Worm (Caenorhabditis elegans) whole organism, midembryonic: ENCODE measurements around the gene prdm-14.

Experiments used
- T22C8.4 ChIP-seq: fragments of 200-800 bp; sonication (Bioruptor generic); IDR thresholded peaks from 2 replicates; pipeline ENCODE4 v1.3.6; 2022; ENCODE audit warnings: missing genetic modification characterization, missing compliant biosample characterization
- flt-1 ChIP-seq: fragments of 200-800 bp; sonication (Bioruptor generic); IDR thresholded peaks from 2 replicates; pipeline ENCODE4 v1.3.6; 2022; ENCODE audit warnings: missing genetic modification characterization, missing compliant biosample characterization
- klf-2 ChIP-seq: fragments of 200-800 bp; sonication (Bioruptor generic); conservative IDR thresholded peaks from 2 replicates; pipeline ENCODE4 v1.3.6; 2022; ENCODE audit warnings: missing genetic modification reagents, missing genetic modification characterization, missing compliant biosample characterization
- med-1 ChIP-seq: sonication (generic microtip); optimal IDR thresholded peaks from 2 replicates; lab custom pipeline; 2017; ENCODE audit warnings: missing genetic modification characterization, mild to moderate bottlenecking, missing compliant biosample characterization, antibody characterized with exemption, missing genetic modification reagents; ENCODE audit not compliant: insufficient read depth
- ztf-23 ChIP-seq: fragments of 200-800 bp; sonication (Bioruptor generic); IDR thresholded peaks from 2 replicates; pipeline ENCODE4 v1.3.6; 2022; ENCODE audit warnings: missing genetic modification reagents, missing genetic modification characterization, missing compliant biosample characterization
- ztf-29 ChIP-seq: fragments of 200-800 bp; sonication (Bioruptor generic); IDR thresholded peaks from 2 replicates; pipeline ENCODE4 v1.3.6; 2022; ENCODE audit warnings: missing genetic modification reagents, missing genetic modification characterization, missing compliant biosample characterization

ce11 chrX:9048657-9049056 lies 2.6 kb downstream of the prdm-14 start, which contains the start of gene F47E1.20:
- no peak for TF ChIP-seq flt-1
- TF ChIP-seq med-1 (GFP tag; lab: Kevin White, UChicago) = no peak
- TF ChIP-seq T22C8.4 (GFP tag; lab: Robert Waterston, UW) = no peak
- no peak for TF ChIP-seq klf-2 (GFP tag; lab: Robert Waterston, UW)
- no peak for TF ChIP-seq ztf-29 (GFP tag; lab: Robert Waterston, UW)
- no peak for TF ChIP-seq ztf-23 (GFP tag; lab: Robert Waterston, UW)
